Fruit fly (Drosophila melanogaster) whole organism, embryonic: ENCODE results near the gene Pino.
A peak's percentile ranks its signal among the peaks of the same experiment; 100 is the strongest.

ENCODE experiments used
- B-H1 ChIP-seq: fragments of 200-800 bp; sonication (Bioruptor generic); IDR thresholded peaks from 3 replicates; pipeline ENCODE4 v1.3.6; 2022; ENCODE audit warnings: missing biosample characterization, missing genetic modification characterization
- Bteb2 ChIP-seq: fragments of 200-800 bp; sonication (Bioruptor generic); optimal IDR thresholded peaks from 2 replicates; lab custom pipeline; 2016; ENCODE audit warnings: missing biosample characterization, missing genetic modification characterization
- CG10274 ChIP-seq: fragments of 200-800 bp; sonication (Bioruptor generic); optimal IDR thresholded peaks from 3 replicates; lab custom pipeline; 2017; ENCODE audit warnings: missing biosample characterization, mild to moderate bottlenecking, missing genetic modification characterization
- CG12104 ChIP-seq: fragments of 200-800 bp; sonication (Bioruptor generic); optimal IDR thresholded peaks from 3 replicates; lab custom pipeline; 2016; ENCODE audit warnings: missing biosample characterization, missing genetic modification characterization
- CG12659 ChIP-seq: fragments of 200-800 bp; sonication (Bioruptor generic); optimal IDR thresholded peaks from 3 replicates; lab custom pipeline; 2017; ENCODE audit warnings: mild to moderate bottlenecking, missing biosample characterization, missing genetic modification reagents, missing genetic modification characterization
- CG13296 ChIP-seq: fragments of 200-800 bp; sonication (Bioruptor generic); optimal IDR thresholded peaks from 3 replicates; lab custom pipeline; 2018; ENCODE audit warnings: missing biosample characterization, mild to moderate bottlenecking, missing genetic modification characterization
- CG13894 ChIP-seq: fragments of 200-800 bp; sonication (Bioruptor generic); optimal IDR thresholded peaks from 3 replicates; lab custom pipeline; 2018; ENCODE audit warnings: missing biosample characterization, mild to moderate bottlenecking, missing genetic modification characterization, moderate library complexity
- CG14014 ChIP-seq: fragments of 200-800 bp; sonication (Bioruptor generic); IDR thresholded peaks from 2 replicates; pipeline ENCODE4 v1.3.6; 2022; ENCODE audit warnings: missing biosample characterization, missing genetic modification characterization
- CG14667 ChIP-seq: fragments of 200-800 bp; sonication (Bioruptor generic); IDR thresholded peaks from 2 replicates; pipeline ENCODE4 v1.3.6; 2022; ENCODE audit warnings: missing biosample characterization, missing genetic modification characterization
- CG15073 ChIP-seq: fragments of 200-800 bp; sonication (Bioruptor generic); optimal IDR thresholded peaks from 2 replicates; lab custom pipeline; 2016; ENCODE audit warnings: missing biosample characterization, missing genetic modification characterization
- CG15479 ChIP-seq: fragments of 200-800 bp; sonication (Bioruptor generic); optimal IDR thresholded peaks from 3 replicates; lab custom pipeline; 2019; ENCODE audit warnings: missing biosample characterization, mild to moderate bottlenecking, missing genetic modification characterization, moderate library complexity
- CG16815 ChIP-seq: fragments of 200-800 bp; sonication (Bioruptor generic); optimal IDR thresholded peaks from 3 replicates; lab custom pipeline; 2017; ENCODE audit warnings: missing biosample characterization, mild to moderate bottlenecking, missing genetic modification characterization
- CG17829 ChIP-seq: fragments of 200-800 bp; optimal IDR thresholded peaks from 2 replicates; lab custom pipeline; 2019; ENCODE audit warnings: missing biosample characterization, mild to moderate bottlenecking, missing genetic modification characterization, moderate library complexity
- CG2129 ChIP-seq: fragments of 200-800 bp; sonication (Bioruptor generic); IDR thresholded peaks from 2 replicates; pipeline ENCODE4 v1.3.6; 2022; ENCODE audit warnings: missing biosample characterization, missing genetic modification characterization; ENCODE audit not compliant: partially characterized antibody
- CG32767 ChIP-seq: fragments of 200-800 bp; sonication (Bioruptor generic); IDR thresholded peaks from 2 replicates; pipeline ENCODE4 v1.3.6; 2022; ENCODE audit warnings: missing biosample characterization, missing genetic modification characterization
- CG3407 ChIP-seq: fragments of 200-800 bp; sonication (Bioruptor generic); optimal IDR thresholded peaks from 2 replicates; lab custom pipeline; 2018; ENCODE audit warnings: missing biosample characterization, mild to moderate bottlenecking, missing genetic modification characterization
- CG6791 ChIP-seq: fragments of 200-800 bp; sonication (Bioruptor generic); IDR thresholded peaks from 3 replicates; pipeline ENCODE4 v1.3.6; 2022; ENCODE audit warnings: missing biosample characterization, missing genetic modification characterization; ENCODE audit not compliant: partially characterized antibody
- CG7745 ChIP-seq: fragments of 200-800 bp; sonication (Bioruptor generic); optimal IDR thresholded peaks from 2 replicates; lab custom pipeline; 2018; ENCODE audit warnings: missing biosample characterization, mild to moderate bottlenecking, missing genetic modification characterization, moderate library complexity
- CG7786 ChIP-seq: fragments of 200-800 bp; sonication (Bioruptor generic); optimal IDR thresholded peaks from 2 replicates; lab custom pipeline; 2016; ENCODE audit warnings: missing biosample characterization, missing genetic modification characterization
- CG8281 ChIP-seq: fragments of 200-800 bp; sonication (Bioruptor generic); optimal IDR thresholded peaks from 2 replicates; lab custom pipeline; 2018; ENCODE audit warnings: missing biosample characterization, mild to moderate bottlenecking, missing genetic modification characterization, moderate library complexity
- CG8388 ChIP-seq: fragments of 200-800 bp; sonication (Bioruptor generic); optimal IDR thresholded peaks from 2 replicates; lab custom pipeline; 2019; ENCODE audit warnings: missing biosample characterization, mild to moderate bottlenecking, missing genetic modification characterization, moderate library complexity
- CG9727 ChIP-seq: fragments of 200-800 bp; sonication (Bioruptor generic); optimal IDR thresholded peaks from 3 replicates; lab custom pipeline; 2017; ENCODE audit warnings: missing biosample characterization, mild to moderate bottlenecking, missing genetic modification characterization
- CTCF ChIP-seq: fragments of 200-800 bp; sonication (Bioruptor generic); optimal IDR thresholded peaks from 2 replicates; lab custom pipeline; 2017; ENCODE audit warnings: missing biosample characterization, mild to moderate bottlenecking, missing genetic modification characterization, moderate library complexity
- D19B ChIP-seq: fragments of 200-800 bp; sonication (Bioruptor generic); optimal IDR thresholded peaks from 2 replicates; lab custom pipeline; 2017; ENCODE audit warnings: missing biosample characterization, mild to moderate bottlenecking, missing genetic modification characterization
- Gsc ChIP-seq: fragments of 200-800 bp; sonication (Bioruptor generic); IDR thresholded peaks from 2 replicates; pipeline ENCODE4 v1.3.6; 2022; ENCODE audit warnings: missing biosample characterization, missing genetic modification characterization
- H2.0 ChIP-seq: fragments of 200-800 bp; sonication (Bioruptor generic); IDR thresholded peaks from 2 replicates; pipeline ENCODE4 v1.3.6; 2022; ENCODE audit warnings: missing biosample characterization, missing genetic modification characterization
- HLH4C ChIP-seq: fragments of 200-800 bp; sonication (Bioruptor generic); IDR thresholded peaks from 3 replicates; pipeline ENCODE4 v1.3.6; 2022; ENCODE audit warnings: missing biosample characterization, missing genetic modification characterization; ENCODE audit not compliant: partially characterized antibody
- Hr3 ChIP-seq: fragments of 200-800 bp; sonication (Bioruptor generic); optimal IDR thresholded peaks from 3 replicates; lab custom pipeline; 2016; ENCODE audit warnings: missing biosample characterization, missing genetic modification characterization
- Hr78 ChIP-seq, 2 experiments: fragments of 200-800 bp in 1 of 2; fragments of >200 bp in 1 of 2; sonication (Bioruptor generic) in 1 of 2; optimal IDR thresholded peaks; 2 replicates each; lab custom pipeline; 2017 to 2019; ENCODE audit warnings: missing biosample characterization in 2 of 2, missing genetic modification characterization in 2 of 2, mild to moderate bottlenecking in 1 of 2, moderate library complexity in 1 of 2
- Kr ChIP-seq: fragments of 200-800 bp; sonication (Bioruptor generic); optimal IDR thresholded peaks from 2 replicates; lab custom pipeline; 2017; ENCODE audit warnings: missing biosample characterization, mild to moderate bottlenecking, missing genetic modification characterization
- Med ChIP-seq: fragments of 200-800 bp; sonication (Bioruptor generic); peaks from one replicate; lab custom pipeline; 2016; ENCODE audit warnings: missing biosample characterization, missing genetic modification characterization, mild to moderate bottlenecking, inconsistent platforms, moderate library complexity
- NC2β ChIP-seq: fragments of 200-800 bp; sonication (Bioruptor generic); optimal IDR thresholded peaks from 2 replicates; lab custom pipeline; 2016; ENCODE audit warnings: missing biosample characterization, missing genetic modification characterization
- Rx ChIP-seq: fragments of 200-800 bp; sonication (Bioruptor generic); IDR thresholded peaks from 2 replicates; pipeline ENCODE4 v1.3.6; 2022; ENCODE audit warnings: missing biosample characterization, missing genetic modification characterization
- Sin3A ChIP-seq: fragments of >200 bp; optimal IDR thresholded peaks from 2 replicates; lab custom pipeline; 2018
- TFAM ChIP-seq: fragments of 200-800 bp; sonication (Bioruptor generic); optimal IDR thresholded peaks from 2 replicates; lab custom pipeline; 2017; ENCODE audit warnings: missing biosample characterization, missing genetic modification characterization, inconsistent platforms
- emc ChIP-seq: fragments of 200-800 bp; sonication (Bioruptor generic); optimal IDR thresholded peaks from 2 replicates; lab custom pipeline; 2016; ENCODE audit warnings: missing biosample characterization, missing genetic modification characterization
- fd102C ChIP-seq: fragments of 200-800 bp; sonication (Bioruptor generic); optimal IDR thresholded peaks from 2 replicates; lab custom pipeline; 2018; ENCODE audit warnings: missing biosample characterization, mild to moderate bottlenecking, missing genetic modification characterization, moderate library complexity
- fd3F ChIP-seq: fragments of 200-800 bp; sonication (Bioruptor generic); optimal IDR thresholded peaks from 2 replicates; lab custom pipeline; 2018; ENCODE audit warnings: missing biosample characterization, mild to moderate bottlenecking, missing genetic modification characterization, moderate library complexity
- fu2 ChIP-seq: fragments of 200-800 bp; sonication (Bioruptor generic); optimal IDR thresholded peaks from 2 replicates; lab custom pipeline; 2016; ENCODE audit warnings: missing biosample characterization, missing genetic modification characterization
- grn ChIP-seq: fragments of 200-800 bp; sonication (Bioruptor generic); optimal IDR thresholded peaks from 3 replicates; lab custom pipeline; 2017; ENCODE audit warnings: missing biosample characterization, missing genetic modification characterization
- gro ChIP-seq: fragments of 200-800 bp; sonication (Bioruptor generic); optimal IDR thresholded peaks from 2 replicates; lab custom pipeline; 2016; ENCODE audit warnings: missing biosample characterization, missing genetic modification characterization
- gt ChIP-seq: fragments of 200-800 bp; sonication (Bioruptor generic); IDR thresholded peaks from 2 replicates; pipeline ENCODE4 v1.3.6; 2022; ENCODE audit warnings: missing biosample characterization, missing genetic modification characterization
- inv ChIP-seq: fragments of 200-800 bp; sonication (Bioruptor generic); IDR thresholded peaks from 2 replicates; pipeline ENCODE4 v1.3.6; 2022; ENCODE audit warnings: missing biosample characterization, missing genetic modification characterization; ENCODE audit not compliant: partially characterized antibody
- kni ChIP-seq: fragments of 200-800 bp; sonication (Bioruptor generic); optimal IDR thresholded peaks from 3 replicates; lab custom pipeline; 2017; ENCODE audit warnings: mild to moderate bottlenecking, missing biosample characterization, missing genetic modification reagents, missing genetic modification characterization
- knrl ChIP-seq: fragments of 200-800 bp; sonication (Bioruptor generic); IDR thresholded peaks from 3 replicates; pipeline ENCODE4 v1.3.6; 2022; ENCODE audit warnings: missing biosample characterization, missing genetic modification characterization; ENCODE audit not compliant: partially characterized antibody
- org-1 ChIP-seq: fragments of 200-800 bp; sonication (Bioruptor generic); optimal IDR thresholded peaks from 2 replicates; lab custom pipeline; 2017; ENCODE audit warnings: missing biosample characterization, missing genetic modification characterization
- peb ChIP-seq: fragments of 200-800 bp; sonication (Bioruptor generic); IDR thresholded peaks from 2 replicates; pipeline ENCODE4 v1.3.6; 2022; ENCODE audit warnings: missing biosample characterization, missing genetic modification characterization
- psq ChIP-seq: fragments of 200-800 bp; sonication (Bioruptor generic); optimal IDR thresholded peaks from 2 replicates; lab custom pipeline; 2017; ENCODE audit warnings: missing biosample characterization, missing genetic modification characterization
- salm ChIP-seq: fragments of 200-800 bp; sonication (Bioruptor generic); optimal IDR thresholded peaks from 2 replicates; lab custom pipeline; 2018; ENCODE audit warnings: missing biosample characterization, mild to moderate bottlenecking, missing genetic modification characterization
- ssp ChIP-seq: fragments of 200-800 bp; sonication (Bioruptor generic); IDR thresholded peaks from 2 replicates; pipeline ENCODE4 v1.3.6; 2022; ENCODE audit warnings: missing biosample characterization, missing genetic modification characterization
- vfl ChIP-seq: fragments of 200-800 bp; sonication (Bioruptor generic); optimal IDR thresholded peaks from 2 replicates; lab custom pipeline; 2016; ENCODE audit warnings: missing biosample characterization, missing genetic modification characterization
- zen ChIP-seq: fragments of 200-800 bp; sonication (Bioruptor generic); optimal IDR thresholded peaks from 3 replicates; lab custom pipeline; 2018; ENCODE audit warnings: missing biosample characterization, mild to moderate bottlenecking, missing genetic modification characterization, moderate library complexity

The Pino gene

DNA sequence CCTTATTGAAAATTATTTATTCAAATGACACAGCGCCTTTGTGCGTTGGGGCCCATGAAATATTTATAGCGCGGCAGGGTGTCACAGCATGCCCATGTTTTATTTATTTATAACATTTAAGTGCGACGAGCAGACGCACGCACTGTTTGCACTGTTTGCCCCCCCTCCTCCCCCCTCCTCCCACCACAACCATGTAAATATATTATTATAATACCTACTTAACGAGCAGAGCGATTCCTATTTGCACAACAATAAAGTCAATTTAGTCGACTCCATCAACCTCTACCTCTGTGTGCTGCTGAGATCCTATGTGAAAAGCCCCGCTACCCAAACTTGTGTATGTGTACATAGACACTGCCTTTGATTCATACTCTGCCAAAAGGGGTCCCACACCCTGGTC is 34.0 kb downstream of the Pino start (continued):
- TF ChIP-seq CG14667 (GFP tag; lab: Robert Waterston, UW) (no peak), ssp (GFP tag; lab: Robert Waterston, UW) (no peak), CG7745 (tag; lab: Kevin White, UChicago) (no peak), CG9727 (GFP tag; lab: Kevin White, UChicago) (peak; percentile 16), CG8281 (tag; lab: Kevin White, UChicago) (no peak), emc (GFP tag; lab: Kevin White, UChicago) (no peak), H2.0 (GFP tag; lab: Robert Waterston, UW) (no peak), CG13296 (GFP tag; lab: Kevin White, UChicago) (peak; percentile 33), vfl (GFP tag; lab: Kevin White, UChicago) (no peak), Rx (no peak), CG6791 (GFP tag; lab: Robert Waterston, UW) (no peak), D19B (no peak), CG13894 (no peak), TFAM (no peak), NC2β (GFP tag; lab: Kevin White, UChicago) (no peak), inv (GFP tag; lab: Robert Waterston, UW) (no peak), Hr78 (GFP tag; optimal IDR thresholded peaks at IDR 0.05; lab: Kevin White, UChicago) (peak in 1 of 2 experiments; percentile 68), CG12659 (GFP tag; lab: Kevin White, UChicago) (no peak), Kr (GFP tag; lab: Kevin White, UChicago) (no peak), Med (GFP tag; lab: Kevin White, UChicago) (peak; percentile 68), fu2 (GFP tag; lab: Kevin White, UChicago) (no peak), zen (tag; lab: Kevin White, UChicago) (no peak), psq (GFP tag; lab: Kevin White, UChicago) (no peak), Gsc (no peak), fd102C (GFP tag; lab: Kevin White, UChicago) (no peak), CG14014 (GFP tag; lab: Robert Waterston, UW) (peak; percentile 8; the same call in 1 of the 2 replicates), CG8388 (GFP tag; lab: Kevin White, UChicago) (no peak), gro (GFP tag; lab: Kevin White, UChicago) (no peak), grn (GFP tag; lab: Kevin White, UChicago) (no peak), Sin3A (no peak), CG17829 (tag; lab: Kevin White, UChicago) (no peak), CG15073 (GFP tag; lab: Kevin White, UChicago) (no peak), peb (GFP tag; lab: Robert Waterston, UW) (no peak), CG16815 (GFP tag; lab: Kevin White, UChicago) (no peak), Hr3 (GFP tag; lab: Kevin White, UChicago) (no peak), CG12104 (no peak), salm (tag; lab: Kevin White, UChicago) (peak; percentile 46), CG10274 (GFP tag; lab: Kevin White, UChicago) (no peak), org-1 (GFP tag; lab: Kevin White, UChicago) (peak; percentile 20), CG32767 (GFP tag; lab: Robert Waterston, UW) (no peak), kni (GFP tag; lab: Kevin White, UChicago) (peak; percentile 3), CG7786 (GFP tag; lab: Kevin White, UChicago) (no peak), Bteb2 (GFP tag; lab: Kevin White, UChicago) (no peak), knrl (GFP tag; lab: Robert Waterston, UW) (no peak), fd3F (GFP tag; lab: Kevin White, UChicago) (no peak), CG3407 (GFP tag; lab: Kevin White, UChicago) (peak; percentile 78), B-H1 (no peak), HLH4C (GFP tag; lab: Robert Waterston, UW) (no peak), gt (no peak), CTCF (no peak), CG2129 (GFP tag; lab: Robert Waterston, UW) (no peak), CG15479 (GFP tag; lab: Kevin White, UChicago) (no peak)
